Fruit fly (Drosophila melanogaster): ENCODE data around the gene CalpC.

The CalpC gene

DNA sequence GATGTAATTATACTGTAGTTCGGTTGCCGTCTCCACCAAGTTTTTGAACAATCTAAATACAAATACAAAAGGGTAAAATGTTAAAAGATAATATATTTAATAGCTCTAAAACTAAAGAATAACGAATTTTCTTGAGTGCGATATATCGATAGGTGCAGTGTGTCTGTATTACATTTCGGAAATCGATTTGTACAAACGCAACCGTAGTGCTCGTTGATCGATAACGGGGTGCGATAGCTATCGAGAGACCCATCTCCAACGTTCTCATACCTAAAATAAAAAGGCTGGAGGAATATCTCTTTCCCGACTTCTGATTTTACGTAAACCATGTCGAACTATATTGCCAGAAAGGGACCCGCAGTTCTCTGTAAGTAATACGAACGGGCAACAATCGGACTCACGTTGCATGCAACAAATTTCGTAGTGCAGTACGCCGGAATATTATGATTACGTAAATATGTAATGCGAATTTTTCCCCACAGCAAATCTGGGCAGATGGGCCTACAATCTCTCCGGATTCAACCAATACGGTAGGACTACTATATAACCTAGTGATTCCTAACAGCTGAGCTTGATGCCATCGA lies 39.4 kb upstream of the CalpC start, which contains the start of gene UQCR-14 (continued):
- TF ChIP-seq CG10366 (GFP tag; IDR thresholded peaks at IDR 0.05) (peak; percentile 17; the same call in 1 of the 2 replicates), aop (GFP tag; IDR thresholded peaks at IDR 0.05) (no peak), GATAe (GFP tag; conservative IDR thresholded peaks at IDR 0.05) (no peak), dmrt99B (tag; optimal IDR thresholded peaks at IDR 0.05) (no peak), ab (GFP tag; optimal IDR thresholded peaks at IDR 0.05) (no peak), tna (GFP tag; IDR thresholded peaks at IDR 0.05; ENCODE audit: partially characterized antibody) (peak; percentile 97), ind (GFP tag; optimal IDR thresholded peaks at IDR 0.05) (no peak), fd102C (GFP tag; optimal IDR thresholded peaks at IDR 0.05) (no peak), CG1792 (GFP tag; optimal IDR thresholded peaks at IDR 0.05) (no peak), CG13287 (GFP tag; IDR thresholded peaks at IDR 0.05; ENCODE audit: partially characterized antibody) (peak; percentile 98), eyg (GFP tag; optimal IDR thresholded peaks at IDR 0.05) (no peak), fru (optimal IDR thresholded peaks at IDR 0.05) (no peak), CG6683 (GFP tag; optimal IDR thresholded peaks at IDR 0.05) (no peak), hbn (GFP tag; IDR thresholded peaks at IDR 0.05; ENCODE audit: partially characterized antibody) (peak; percentile 97), CG1647 (GFP tag; optimal IDR thresholded peaks at IDR 0.05) (no peak), tll (GFP tag; optimal IDR thresholded peaks at IDR 0.05) (no peak), D19B (GFP tag; optimal IDR thresholded peaks at IDR 0.05) (no peak), CG7556 (GFP tag; optimal IDR thresholded peaks at IDR 0.05) (no peak), CG4707 (GFP tag; optimal IDR thresholded peaks at IDR 0.05) (no peak), CG13894 (tag; optimal IDR thresholded peaks at IDR 0.05) (peak; percentile 53), exex (tag; optimal IDR thresholded peaks at IDR 0.05) (no peak), ap (GFP tag; IDR thresholded peaks at IDR 0.05) (no peak), CG1832 (GFP tag; optimal IDR thresholded peaks at IDR 0.05) (no peak), insv (GFP tag; optimal IDR thresholded peaks at IDR 0.05) (peak in 1 of 2 experiments; percentile 2), CG18764 (GFP tag; optimal IDR thresholded peaks at IDR 0.05) (peak; percentile 12), E2f2 (GFP tag; IDR thresholded peaks at IDR 0.05) (peak; percentile 71), Pdp1 (GFP tag; optimal IDR thresholded peaks at IDR 0.05) (peak; percentile 13 to 95), pho (GFP tag; optimal IDR thresholded peaks at IDR 0.05) (peak; percentile 8), Mad (GFP tag; optimal IDR thresholded peaks at IDR 0.05) (no peak), jumu (GFP tag; optimal IDR thresholded peaks at IDR 0.05) (no peak), CHES-1-like (GFP tag; optimal IDR thresholded peaks at IDR 0.05) (peak; percentile 28), kni (GFP tag; optimal IDR thresholded peaks at IDR 0.05) (no peak), esg (GFP tag; conservative IDR thresholded peaks at IDR 0.05) (no peak), so (GFP tag; IDR thresholded peaks at IDR 0.05) (no peak), CG11398 (GFP tag; optimal IDR thresholded peaks at IDR 0.05) (no peak), NK7.1 (GFP tag; optimal IDR thresholded peaks at IDR 0.05) (no peak), Doc3 (GFP tag; IDR thresholded peaks at IDR 0.05; ENCODE audit: partially characterized antibody) (peak; percentile 89), CG1603 (tag; optimal IDR thresholded peaks at IDR 0.05) (peak; percentile 73), CG4360 (GFP tag; IDR thresholded peaks at IDR 0.05) (no peak), grau (tag; optimal IDR thresholded peaks at IDR 0.05) (peak; percentile 53), CG9215 (GFP tag; IDR thresholded peaks at IDR 0.05) (no peak), Ssrp (tag; optimal IDR thresholded peaks at IDR 0.05) (no peak), wek (GFP tag; optimal IDR thresholded peaks at IDR 0.05) (no peak), pita (GFP tag; optimal IDR thresholded peaks at IDR 0.05) (no peak), gt (GFP tag; IDR thresholded peaks at IDR 0.05) (no peak), CG1602 (GFP tag; optimal IDR thresholded peaks at IDR 0.05) (no peak), CG43689 (GFP tag; IDR thresholded peaks at IDR 0.05) (no peak), seq (GFP tag; IDR thresholded peaks at IDR 0.05) (no peak), CG11504 (tag; optimal IDR thresholded peaks at IDR 0.05) (no peak), zfh2 (GFP tag; optimal IDR thresholded peaks at IDR 0.05) (peak; percentile 4), gsb (GFP tag; IDR thresholded peaks at IDR 0.05) (no peak)
